Fruit fly (Drosophila melanogaster) whole organism, prepupa: ENCODE data around the gene glec.

Experiments
- CG15336 ChIP-seq: fragments of 200-800 bp; sonication (Bioruptor generic); IDR thresholded peaks from 2 replicates; pipeline ENCODE4 v1.3.6; 2022; ENCODE audit warnings: missing biosample characterization, missing genetic modification characterization
- CG34406 ChIP-seq: fragments of 200-800 bp; sonication (Bioruptor generic); optimal IDR thresholded peaks from 3 replicates; lab custom pipeline; 2016; ENCODE audit warnings: missing biosample characterization, missing genetic modification characterization
- CG6163 ChIP-seq: fragments of 200-800 bp; sonication (Bioruptor generic); IDR thresholded peaks from 3 replicates; pipeline ENCODE4 v1.3.6; 2022; ENCODE audit warnings: missing biosample characterization, missing genetic modification characterization
- CG6792 ChIP-seq: fragments of 200-800 bp; sonication (Bioruptor generic); optimal IDR thresholded peaks from 3 replicates; lab custom pipeline; 2016; ENCODE audit warnings: missing biosample characterization, missing genetic modification characterization
- CG6854 ChIP-seq: fragments of 200-800 bp; sonication (Bioruptor generic); optimal IDR thresholded peaks from 2 replicates; lab custom pipeline; 2017; ENCODE audit warnings: missing biosample characterization, mild to moderate bottlenecking, missing genetic modification characterization
- CG7368 ChIP-seq: fragments of 200-800 bp; sonication (Bioruptor generic); optimal IDR thresholded peaks from 3 replicates; lab custom pipeline; 2016; ENCODE audit warnings: missing biosample characterization, missing genetic modification characterization
- CG8632 ChIP-seq: fragments of 200-800 bp; sonication (Bioruptor generic); optimal IDR thresholded peaks from 3 replicates; lab custom pipeline; 2016; ENCODE audit warnings: missing biosample characterization, missing genetic modification characterization
- Ets21C ChIP-seq: fragments of 200-800 bp; sonication (Bioruptor generic); optimal IDR thresholded peaks from 3 replicates; lab custom pipeline; 2016; ENCODE audit warnings: missing biosample characterization, missing genetic modification characterization
- Gug ChIP-seq: fragments of 200-800 bp; sonication (Bioruptor generic); IDR thresholded peaks from 2 replicates; pipeline ENCODE4 v1.3.6; 2022; ENCODE audit warnings: missing biosample characterization, missing genetic modification characterization
- Lpt ChIP-seq: fragments of 200-800 bp; sonication (Bioruptor generic); optimal IDR thresholded peaks from 3 replicates; lab custom pipeline; 2016; ENCODE audit warnings: missing biosample characterization, missing genetic modification characterization
- OdsH ChIP-seq: fragments of 200-800 bp; sonication (Bioruptor generic); optimal IDR thresholded peaks from 3 replicates; lab custom pipeline; 2016; ENCODE audit warnings: missing biosample characterization, missing genetic modification characterization
- dsx ChIP-seq: fragments of 200-800 bp; optimal IDR thresholded peaks from 3 replicates; lab custom pipeline; 2019; ENCODE audit warnings: missing biosample characterization, mild to moderate bottlenecking, missing genetic modification characterization, moderate library complexity; ENCODE audit not compliant: poor library complexity, severe bottlenecking
- fd59A ChIP-seq: fragments of 200-800 bp; sonication (Bioruptor generic); optimal IDR thresholded peaks from 2 replicates; lab custom pipeline; 2017; ENCODE audit warnings: missing biosample characterization, mild to moderate bottlenecking, missing genetic modification characterization, missing genetic modification reagents
- svp ChIP-seq: fragments of 200-800 bp; sonication (Bioruptor generic); peaks from one replicate; lab custom pipeline; 2016; ENCODE audit warnings: missing biosample characterization, missing genetic modification characterization

DNA sequence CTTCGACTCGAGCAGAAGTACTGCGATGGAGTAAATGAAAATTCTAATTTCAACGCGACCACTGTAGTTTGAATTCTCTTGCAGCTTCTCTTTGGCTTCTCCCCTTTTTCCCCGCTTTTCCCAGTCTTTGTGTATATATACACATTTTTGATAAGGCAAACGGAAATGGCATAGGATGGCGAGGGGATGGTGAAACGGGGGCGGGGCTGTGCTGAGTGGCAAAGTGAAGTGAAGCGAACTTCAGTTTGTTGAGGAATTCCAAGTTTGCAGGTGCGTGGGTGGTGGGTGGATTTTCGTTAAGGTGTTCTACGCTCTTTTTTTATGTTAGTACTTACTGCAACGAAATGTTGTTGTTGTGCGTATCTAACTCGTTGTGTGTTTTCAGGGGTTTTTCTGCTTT lies 48.8 kb downstream of the glec start:
- TF ChIP-seq CG34406 (GFP tag; lab: Kevin White, UChicago), result no peak
- TF ChIP-seq OdsH (GFP tag; lab: Kevin White, UChicago), result no peak
- TF ChIP-seq dsx (GFP tag; lab: Kevin White, UChicago), result no peak
- TF ChIP-seq Ets21C (GFP tag; lab: Kevin White, UChicago), result no peak
- no peak for TF ChIP-seq Lpt (GFP tag; lab: Kevin White, UChicago)
- no peak for TF ChIP-seq CG6854 (GFP tag; lab: Kevin White, UChicago)
- no peak for TF ChIP-seq svp (GFP tag; lab: Kevin White, UChicago)
- no peak for TF ChIP-seq CG15336 (GFP tag; lab: Robert Waterston, UW)
- TF ChIP-seq Gug (GFP tag; lab: Robert Waterston, UW), result no peak
- no peak for TF ChIP-seq CG6163 (GFP tag; lab: Robert Waterston, UW)
- TF ChIP-seq CG8632 (GFP tag; lab: Kevin White, UChicago), result no peak
- TF ChIP-seq CG6792, result no peak
- TF ChIP-seq CG7368 (GFP tag; lab: Kevin White, UChicago), result no peak
- no peak for TF ChIP-seq fd59A
